Worm (Caenorhabditis elegans) whole organism, L1 larva: ENCODE measurements around the gene col-44.

Source experiments
- C04F5.9 ChIP-seq: sonication (generic microtip); optimal IDR thresholded peaks from 2 replicates; lab custom pipeline; 2016; ENCODE audit warnings: missing genetic modification characterization, missing compliant biosample characterization
- C16A3.4 ChIP-seq: fragments of 150-350 bp; optimal IDR thresholded peaks from 2 replicates; lab custom pipeline; 2014; ENCODE audit warnings: missing biosample characterization, missing genetic modification characterization
- C34B4.2 ChIP-seq: sonication (generic microtip); optimal IDR thresholded peaks from 2 replicates; lab custom pipeline; 2017; ENCODE audit warnings: mild to moderate bottlenecking, missing genetic modification characterization, missing compliant biosample characterization
- aha-1 ChIP-seq: fragments of 150-350 bp; optimal IDR thresholded peaks from 2 replicates; lab custom pipeline; 2014; ENCODE audit warnings: missing biosample characterization, missing genetic modification characterization
- aly-2 ChIP-seq: fragments of 150-350 bp; optimal IDR thresholded peaks from 2 replicates; lab custom pipeline; 2014; ENCODE audit warnings: missing biosample characterization, missing genetic modification characterization
- ama-1 ChIP-seq: fragments of 150-350 bp; optimal IDR thresholded peaks from 2 replicates; lab custom pipeline; 2014
- blmp-1 ChIP-seq: fragments of 150-350 bp; optimal IDR thresholded peaks from 2 replicates; lab custom pipeline; 2014; ENCODE audit warnings: missing biosample characterization, missing genetic modification characterization
- ceh-63 ChIP-seq: fragments of 200-800 bp; sonication (Bioruptor generic); optimal IDR thresholded peaks from 2 replicates; lab custom pipeline; 2018; ENCODE audit warnings: mild to moderate bottlenecking, missing genetic modification characterization, missing compliant biosample characterization
- ceh-8 ChIP-seq: fragments of 200-800 bp; sonication (Bioruptor generic); optimal IDR thresholded peaks from 2 replicates; lab custom pipeline; 2018; ENCODE audit warnings: mild to moderate bottlenecking, missing genetic modification characterization, moderate library complexity, missing compliant biosample characterization
- ceh-82 ChIP-seq, 3 experiments: fragments of 150-350 bp in 1 of 3; sonication (generic microtip) in 2 of 3; optimal IDR thresholded peaks; 2 replicates each; lab custom pipeline; 2014 to 2017; ENCODE audit warnings: missing biosample characterization in 3 of 3, missing genetic modification characterization in 3 of 3
- ceh-88 ChIP-seq: fragments of 200-800 bp; sonication (Bioruptor generic); IDR thresholded peaks from 2 replicates; pipeline ENCODE4 v1.3.6; 2022; ENCODE audit warnings: missing genetic modification characterization, missing compliant biosample characterization
- ceh-90 ChIP-seq: sonication (generic microtip); optimal IDR thresholded peaks from 2 replicates; lab custom pipeline; 2016; ENCODE audit warnings: missing genetic modification characterization, missing compliant biosample characterization
- efl-1 ChIP-seq, 4 experiments: fragments of 150-350 bp; optimal IDR thresholded peaks in 3 of 4; peaks in 1 of 4; 1 replicate in 1 of 4; 2 replicates in 3 of 4; lab custom pipeline; 2014; ENCODE audit warnings: missing biosample characterization in 2 of 4, missing genetic modification characterization in 2 of 4, missing genetic modification reagents in 2 of 4
- egl-13 ChIP-seq: sonication (generic microtip); optimal IDR thresholded peaks from 2 replicates; lab custom pipeline; 2016; ENCODE audit warnings: missing genotype, missing genetic modification reagents, missing genetic modification characterization, missing compliant biosample characterization
- elt-3 ChIP-seq, 6 experiments: fragments of 150-350 bp in 1 of 6; sonication (generic microtip); optimal IDR thresholded peaks; 2 replicates each; lab custom pipeline; 2017 to 2018; ENCODE audit warnings: missing biosample characterization in 6 of 6, missing genetic modification characterization in 6 of 6, inconsistent platforms in 1 of 6
- fkh-4 ChIP-seq: sonication (generic microtip); optimal IDR thresholded peaks from 2 replicates; lab custom pipeline; 2016; ENCODE audit warnings: missing compliant biosample characterization, missing genetic modification characterization, borderline replicate concordance
- isw-1 ChIP-seq: fragments of 200-800 bp; sonication (Bioruptor generic); IDR thresholded peaks from 2 replicates; pipeline ENCODE4 v1.3.6; 2022; ENCODE audit warnings: missing genetic modification characterization, missing compliant biosample characterization
- lin-14 ChIP-seq: fragments of 200-800 bp; sonication (Bioruptor generic); optimal IDR thresholded peaks from 2 replicates; lab custom pipeline; 2018; ENCODE audit warnings: mild to moderate bottlenecking, missing genetic modification characterization, moderate library complexity, missing compliant biosample characterization
- lin-35 ChIP-seq, 2 experiments: fragments of 150-350 bp; optimal IDR thresholded peaks; 2 replicates each; lab custom pipeline; 2014; ENCODE audit warnings: missing biosample characterization in 2 of 2, missing genetic modification characterization in 2 of 2, missing genetic modification reagents in 2 of 2
- lin-39 ChIP-seq: fragments of 150-350 bp; optimal IDR thresholded peaks from 2 replicates; lab custom pipeline; 2014; ENCODE audit warnings: missing biosample characterization, missing genetic modification reagents, missing genetic modification characterization
- lsy-2 ChIP-seq, 2 experiments: fragments of 150-350 bp; optimal IDR thresholded peaks; 2 replicates each; lab custom pipeline; 2014; ENCODE audit warnings: missing biosample characterization in 2 of 2, missing genetic modification characterization in 2 of 2
- mab-9 ChIP-seq: fragments of 200-800 bp; sonication (Bioruptor generic); IDR thresholded peaks from 2 replicates; pipeline ENCODE4 v1.3.6; 2022; ENCODE audit warnings: missing genetic modification reagents, missing genetic modification characterization, missing compliant biosample characterization
- mef-2 ChIP-seq: fragments of 150-350 bp; optimal IDR thresholded peaks from 2 replicates; lab custom pipeline; 2014; ENCODE audit warnings: missing biosample characterization, missing genetic modification characterization
- mep-1 ChIP-seq: fragments of 150-350 bp; optimal IDR thresholded peaks from 2 replicates; lab custom pipeline; 2014; ENCODE audit warnings: missing biosample characterization, missing genetic modification characterization
- nhr-19 ChIP-seq: fragments of 200-800 bp; sonication (Bioruptor generic); conservative IDR thresholded peaks from 2 replicates; pipeline ENCODE4 v1.3.6; 2022; ENCODE audit warnings: missing genetic modification characterization, missing compliant biosample characterization
- nhr-20 ChIP-seq: sonication (generic microtip); optimal IDR thresholded peaks from 2 replicates; lab custom pipeline; 2016; ENCODE audit warnings: mild to moderate bottlenecking, missing genetic modification characterization, missing compliant biosample characterization
- nhr-28 ChIP-seq: fragments of 150-350 bp; optimal IDR thresholded peaks from 2 replicates; lab custom pipeline; 2014; ENCODE audit warnings: missing biosample characterization, missing genetic modification characterization
- nhr-47 ChIP-seq: sonication (generic microtip); optimal IDR thresholded peaks from 2 replicates; lab custom pipeline; 2016; ENCODE audit warnings: mild to moderate bottlenecking, missing genetic modification characterization, moderate library complexity, missing compliant biosample characterization
- nhr-71 ChIP-seq: sonication (generic microtip); optimal IDR thresholded peaks from 2 replicates; lab custom pipeline; 2016; ENCODE audit warnings: mild to moderate bottlenecking, missing genetic modification characterization, moderate library complexity, missing compliant biosample characterization
- nhr-85 ChIP-seq: sonication (generic microtip); peaks from one replicate; lab custom pipeline; 2016; ENCODE audit warnings: missing genetic modification characterization, inconsistent platforms, missing compliant biosample characterization
- nhr-90 ChIP-seq: sonication (generic microtip); optimal IDR thresholded peaks from 2 replicates; lab custom pipeline; 2016; ENCODE audit warnings: mild to moderate bottlenecking, missing genetic modification characterization, missing compliant biosample characterization; ENCODE audit not compliant: poor library complexity
- pag-3 ChIP-seq: sonication (generic microtip); optimal IDR thresholded peaks from 2 replicates; lab custom pipeline; 2017; ENCODE audit warnings: missing genetic modification characterization, mild to moderate bottlenecking, missing compliant biosample characterization, antibody characterized with exemption, borderline replicate concordance; ENCODE audit not compliant: insufficient read depth
- pqm-1 ChIP-seq: sonication (generic microtip); optimal IDR thresholded peaks from 3 replicates; lab custom pipeline; 2017; ENCODE audit warnings: missing biosample characterization, missing genetic modification characterization
- rnt-1 ChIP-seq: sonication (generic microtip); optimal IDR thresholded peaks from 2 replicates; lab custom pipeline; 2016; ENCODE audit warnings: mild to moderate bottlenecking, missing genetic modification characterization, moderate library complexity, missing compliant biosample characterization
- skn-1 ChIP-seq: fragments of 150-350 bp; optimal IDR thresholded peaks from 2 replicates; lab custom pipeline; 2014; ENCODE audit warnings: missing biosample characterization, missing genetic modification characterization
- snu-23 ChIP-seq: sonication (generic microtip); optimal IDR thresholded peaks from 2 replicates; lab custom pipeline; 2016; ENCODE audit warnings: missing genetic modification characterization, missing compliant biosample characterization
- sox-4 ChIP-seq: sonication (generic microtip); optimal IDR thresholded peaks from 2 replicates; lab custom pipeline; 2016; ENCODE audit warnings: missing genetic modification characterization, missing compliant biosample characterization
- sptf-1 ChIP-seq: fragments of 150-350 bp; optimal IDR thresholded peaks from 2 replicates; lab custom pipeline; 2014; ENCODE audit warnings: missing biosample characterization, missing genetic modification characterization
- unc-62 ChIP-seq: fragments of 150-350 bp; optimal IDR thresholded peaks from 2 replicates; lab custom pipeline; 2014; ENCODE audit warnings: missing biosample characterization, missing genetic modification reagents, missing genetic modification characterization
- unc-86 ChIP-seq: sonication (generic microtip); optimal IDR thresholded peaks from 2 replicates; lab custom pipeline; 2016; ENCODE audit warnings: missing genetic modification characterization, missing compliant biosample characterization

Gene col-44

ce11 chrX:13542757-13543156 is 48.5 kb upstream of the col-44 start (continued):
- no peak for TF ChIP-seq rnt-1 (tag; lab: Kevin White, UChicago)
- no peak for TF ChIP-seq C04F5.9 (tag; lab: Kevin White, UChicago)
- peak; percentile 59 for TF ChIP-seq mep-1
- TF ChIP-seq ceh-88 (GFP tag; lab: Robert Waterston, UW) = no peak
- TF ChIP-seq sox-4 (tag; lab: Kevin White, UChicago) = no peak
- no peak for TF ChIP-seq skn-1 (tag; lab: Kevin White, UChicago)
- no peak for TF ChIP-seq fkh-4 (tag; lab: Kevin White, UChicago)
- no peak for TF ChIP-seq sptf-1 (tag; lab: Kevin White, UChicago)
- no peak for TF ChIP-seq pqm-1
- TF ChIP-seq lin-39 (tag; lab: Kevin White, UChicago) = no peak
- TF ChIP-seq nhr-71 (tag; lab: Kevin White, UChicago) = peak; percentile 25
- TF ChIP-seq egl-13 (tag; lab: Kevin White, UChicago) = no peak
- no peak for TF ChIP-seq nhr-19 (GFP tag; lab: Robert Waterston, UW)
- TF ChIP-seq isw-1 (GFP tag; lab: Robert Waterston, UW) = no peak
- no peak for TF ChIP-seq nhr-28 (tag; lab: Kevin White, UChicago)
- TF ChIP-seq aha-1 = no peak
- TF ChIP-seq mab-9 = no peak
- TF ChIP-seq C16A3.4 (tag; lab: Kevin White, UChicago) = no peak
- no peak for TF ChIP-seq mef-2
- no peak for TF ChIP-seq aly-2 (tag; lab: Kevin White, UChicago)
- TF ChIP-seq snu-23 (GFP tag; lab: Kevin White, UChicago) = peak; percentile 20

- TF ChIP-seq nhr-85 = no peak
- TF ChIP-seq C34B4.2 = no peak
- TF ChIP-seq lsy-2 (tag; optimal IDR thresholded peaks at IDR 0.05; lab: Kevin White, UChicago) = peak in 1 of 2 experiments; percentile 2
- no peak for TF ChIP-seq nhr-71 (tag; lab: Kevin White, UChicago)
- TF ChIP-seq nhr-28 (tag; lab: Kevin White, UChicago) = no peak
- TF ChIP-seq unc-62 (GFP tag; lab: Kevin White, UChicago) = no peak
- TF ChIP-seq lin-35 (GFP tag; optimal IDR thresholded peaks at IDR 0.05; lab: Kevin White, UChicago) = peak in 1 of 2 experiments; percentile 8
- TF ChIP-seq pag-3 (tag; lab: Kevin White, UChicago) = no peak
- no peak for TF ChIP-seq ceh-8
- TF ChIP-seq ceh-82 (tag; optimal IDR thresholded peaks at IDR 0.05; lab: Kevin White, UChicago) = no peak
- no peak for TF ChIP-seq snu-23 (GFP tag; lab: Kevin White, UChicago)
Measured at ce11 chrX:13543350-13543749, 47.9 kb upstream of the col-44 start.

ce11 chrX:13544544-13545021 is 46.7 kb upstream of the col-44 start:
- TF ChIP-seq nhr-71 (tag; lab: Kevin White, UChicago) = peak; percentile 12
- TF ChIP-seq pag-3 (tag; lab: Kevin White, UChicago) = no peak
- TF ChIP-seq egl-13 (tag; lab: Kevin White, UChicago) = peak; percentile 32
- no peak for TF ChIP-seq ceh-63 (GFP tag; lab: Kevin White, UChicago)
- peak in 1 of 2 experiments; percentile 50 for TF ChIP-seq lsy-2 (tag; optimal IDR thresholded peaks at IDR 0.05; lab: Kevin White, UChicago)
- TF ChIP-seq efl-1 (optimal IDR thresholded peaks at IDR 0.05; lab: Kevin White, UChicago) = no peak
- TF ChIP-seq efl-1 (GFP tag; optimal IDR thresholded peaks at IDR 0.05 in 1 of 2; lab: Kevin White, UChicago) = peak in 1 of 2 experiments; percentile 73
- TF ChIP-seq C16A3.4 (tag; lab: Kevin White, UChicago) = peak; percentile 33
- TF ChIP-seq skn-1 (tag; lab: Kevin White, UChicago) = no peak
- TF ChIP-seq unc-86 (tag; lab: Kevin White, UChicago) = peak; percentile 33
- TF ChIP-seq nhr-47 (tag; lab: Kevin White, UChicago) = peak; percentile 42
- peak; percentile 51 for TF ChIP-seq nhr-85
- no peak for TF ChIP-seq ceh-90 (tag; lab: Kevin White, UChicago)
- peak; percentile 22 for TF ChIP-seq nhr-90
- TF ChIP-seq ama-1 (lab: Kevin White, UChicago) = peak; percentile 68
- peak in 1 of 6 experiments; percentile 60 for TF ChIP-seq elt-3 (tag; optimal IDR thresholded peaks at IDR 0.05; lab: Kevin White, UChicago)
- peak; percentile 26 for TF ChIP-seq blmp-1
- TF ChIP-seq lin-14 (GFP tag; lab: Kevin White, UChicago) = peak; percentile 39
- peak; percentile 23 for TF ChIP-seq nhr-20 (tag; lab: Kevin White, UChicago)
- TF ChIP-seq, all 84 proteins: peak for 14
